Fruit fly (Drosophila melanogaster) whole organism, embryonic: ENCODE data around the gene Osi16.

Source experiments
- Adf1 ChIP-seq: fragments of 200-800 bp; sonication (Bioruptor generic); IDR thresholded peaks from 2 replicates; pipeline ENCODE4 v1.3.6; 2022; ENCODE audit warnings: missing biosample characterization, missing genetic modification characterization
- Blimp-1 ChIP-seq: fragments of 200-800 bp; sonication (Bioruptor generic); optimal IDR thresholded peaks from 3 replicates; lab custom pipeline; 2018; ENCODE audit warnings: missing biosample characterization, missing genetic modification characterization, mild to moderate bottlenecking, moderate library complexity, missing genetic modification reagents
- CG10147 ChIP-seq: fragments of 200-800 bp; sonication (Bioruptor generic); optimal IDR thresholded peaks from 2 replicates; lab custom pipeline; 2019; ENCODE audit warnings: missing biosample characterization, mild to moderate bottlenecking, missing genetic modification characterization, moderate library complexity
- CG11456 ChIP-seq: fragments of 200-800 bp; sonication (Bioruptor generic); IDR thresholded peaks from 3 replicates; pipeline ENCODE4 v1.3.6; 2022; ENCODE audit warnings: missing biosample characterization, missing genetic modification characterization
- CG13287 ChIP-seq: fragments of 200-800 bp; sonication (Bioruptor generic); IDR thresholded peaks from 2 replicates; pipeline ENCODE4 v1.3.6; 2022; ENCODE audit warnings: missing biosample characterization, missing genetic modification characterization; ENCODE audit not compliant: partially characterized antibody
- CG14860 ChIP-seq: fragments of 200-800 bp; sonication (Bioruptor generic); IDR thresholded peaks from 3 replicates; pipeline ENCODE4 v1.3.6; 2022; ENCODE audit warnings: missing biosample characterization, missing genetic modification characterization; ENCODE audit not compliant: partially characterized antibody
- CG2712 ChIP-seq: fragments of 200-800 bp; optimal IDR thresholded peaks from 3 replicates; lab custom pipeline; 2019; ENCODE audit warnings: missing biosample characterization, mild to moderate bottlenecking, missing genetic modification characterization, moderate library complexity
- CG32532 ChIP-seq: fragments of 200-800 bp; sonication (Bioruptor generic); IDR thresholded peaks from 2 replicates; pipeline ENCODE4 v1.3.6; 2022; ENCODE audit warnings: missing biosample characterization, missing genetic modification characterization
- CG34376 ChIP-seq: fragments of 200-800 bp; sonication (Bioruptor generic); optimal IDR thresholded peaks from 2 replicates; lab custom pipeline; 2018; ENCODE audit warnings: missing biosample characterization, mild to moderate bottlenecking, missing genetic modification characterization
- CG42726 ChIP-seq: fragments of 200-800 bp; sonication (Bioruptor generic); IDR thresholded peaks from 2 replicates; pipeline ENCODE4 v1.3.6; 2022; ENCODE audit warnings: missing biosample characterization, missing genetic modification characterization; ENCODE audit not compliant: partially characterized antibody
- CG5180 ChIP-seq: fragments of 200-800 bp; sonication (Bioruptor generic); optimal IDR thresholded peaks from 3 replicates; lab custom pipeline; 2017; ENCODE audit warnings: missing biosample characterization, missing genetic modification characterization, mild to moderate bottlenecking, moderate library complexity, missing genetic modification reagents
- CG6175 ChIP-seq: fragments of 200-800 bp; sonication (Bioruptor generic); IDR thresholded peaks from 3 replicates; pipeline ENCODE4 v1.3.6; 2022; ENCODE audit warnings: missing biosample characterization, missing genetic modification characterization
- CG8359 ChIP-seq: fragments of 200-800 bp; sonication (Bioruptor generic); optimal IDR thresholded peaks from 2 replicates; lab custom pipeline; 2017; ENCODE audit warnings: missing biosample characterization, mild to moderate bottlenecking, missing genetic modification characterization, borderline replicate concordance
- Deaf1 ChIP-seq: fragments of 200-800 bp; optimal IDR thresholded peaks from 3 replicates; lab custom pipeline; 2019; ENCODE audit warnings: missing biosample characterization, mild to moderate bottlenecking, missing genetic modification characterization, moderate library complexity
- Elba2 ChIP-seq: fragments of 200-800 bp; sonication (Bioruptor generic); optimal IDR thresholded peaks from 3 replicates; lab custom pipeline; 2016; ENCODE audit warnings: missing biosample characterization, missing genetic modification characterization
- Ets65A ChIP-seq: fragments of 200-800 bp; sonication (Bioruptor generic); peaks from one replicate; lab custom pipeline; 2016; ENCODE audit warnings: missing biosample characterization, missing genetic modification characterization
- Myb ChIP-seq: fragments of 200-800 bp; sonication (Bioruptor generic); optimal IDR thresholded peaks from 2 replicates; lab custom pipeline; 2016; ENCODE audit warnings: missing biosample characterization, missing genetic modification characterization
- NK7.1 ChIP-seq: fragments of 200-800 bp; sonication (Bioruptor generic); optimal IDR thresholded peaks from 3 replicates; lab custom pipeline; 2016; ENCODE audit warnings: missing biosample characterization, missing genetic modification characterization
- Six4 ChIP-seq: fragments of 200-800 bp; sonication (Bioruptor generic); optimal IDR thresholded peaks from 2 replicates; lab custom pipeline; 2016; ENCODE audit warnings: missing biosample characterization, missing genetic modification characterization
- Tbp ChIP-seq: fragments of >200 bp; optimal IDR thresholded peaks from 2 replicates; lab custom pipeline; 2018; ENCODE audit warnings: missing biosample characterization, missing genetic modification characterization
- Xrp1 ChIP-seq: fragments of 200-800 bp; sonication (Bioruptor generic); IDR thresholded peaks from 2 replicates; pipeline ENCODE4 v1.3.6; 2022; ENCODE audit warnings: missing biosample characterization, missing genetic modification characterization
- abd-A ChIP-seq: fragments of 200-800 bp; sonication (Bioruptor generic); optimal IDR thresholded peaks from 3 replicates; lab custom pipeline; 2019; ENCODE audit warnings: missing biosample characterization, mild to moderate bottlenecking, missing genetic modification characterization, moderate library complexity
- ci ChIP-seq: fragments of 200-800 bp; sonication (Bioruptor generic); IDR thresholded peaks from 3 replicates; pipeline ENCODE4 v1.3.6; 2022; ENCODE audit warnings: missing biosample characterization, missing genetic modification characterization
- crol ChIP-seq: fragments of 200-800 bp; sonication (Bioruptor generic); IDR thresholded peaks from 2 replicates; pipeline ENCODE4 v1.3.6; 2022; ENCODE audit warnings: missing biosample characterization, missing genetic modification characterization
- danr ChIP-seq: fragments of 200-800 bp; sonication (Bioruptor generic); IDR thresholded peaks from 2 replicates; pipeline ENCODE4 v1.3.6; 2022; ENCODE audit warnings: missing biosample characterization, missing genetic modification characterization
- dm ChIP-seq: fragments of 200-800 bp; sonication (Bioruptor generic); optimal IDR thresholded peaks from 3 replicates; lab custom pipeline; 2016; ENCODE audit warnings: missing biosample characterization, missing genetic modification characterization
- gfzf ChIP-seq: fragments of 200-800 bp; sonication (Bioruptor generic); optimal IDR thresholded peaks from 2 replicates; lab custom pipeline; 2016; ENCODE audit warnings: missing biosample characterization, mild to moderate bottlenecking, missing genetic modification characterization, moderate library complexity
- gt ChIP-seq: fragments of 200-800 bp; sonication (Bioruptor generic); IDR thresholded peaks from 2 replicates; pipeline ENCODE4 v1.3.6; 2022; ENCODE audit warnings: missing biosample characterization, missing genetic modification characterization
- hb ChIP-seq: fragments of 200-800 bp; sonication (Bioruptor generic); IDR thresholded peaks from 3 replicates; pipeline ENCODE4 v1.3.6; 2022; ENCODE audit warnings: missing biosample characterization, missing genetic modification characterization; ENCODE audit not compliant: partially characterized antibody
- lab ChIP-seq: fragments of 200-800 bp; sonication (Bioruptor generic); optimal IDR thresholded peaks from 3 replicates; lab custom pipeline; 2017; ENCODE audit warnings: missing biosample characterization, missing genetic modification characterization, mild to moderate bottlenecking, moderate library complexity, missing genetic modification reagents
- sima ChIP-seq: fragments of 200-800 bp; sonication (Bioruptor generic); optimal IDR thresholded peaks from 2 replicates; lab custom pipeline; 2016; ENCODE audit warnings: missing biosample characterization, missing genetic modification characterization
- sqz ChIP-seq: fragments of 200-800 bp; sonication (Bioruptor generic); optimal IDR thresholded peaks from 3 replicates; lab custom pipeline; 2018; ENCODE audit warnings: missing biosample characterization, mild to moderate bottlenecking, missing genetic modification characterization
- usp ChIP-seq: fragments of >200 bp; optimal IDR thresholded peaks from 2 replicates; lab custom pipeline; 2017; ENCODE audit warnings: missing biosample characterization, missing genetic modification characterization
- vvl ChIP-seq: fragments of 200-800 bp; sonication (Bioruptor generic); IDR thresholded peaks from 2 replicates; pipeline ENCODE4 v1.3.6; 2022; ENCODE audit warnings: missing biosample characterization, missing genetic modification characterization

The Osi16 gene

dm6 chr3R:6304947-6305346 is at the start of gene Osi16:
TSS of gene Osi16 (plus strand) at chr3R:6305247.
- TF ChIP-seq lab = no peak
- TF ChIP-seq Blimp-1 = peak; percentile 31
- no peak for TF ChIP-seq gfzf (GFP tag; lab: Kevin White, UChicago)
- TF ChIP-seq usp (GFP tag; lab: Kevin White, UChicago) = no peak
- TF ChIP-seq hb (GFP tag; lab: Robert Waterston, UW) = 0 out of 3 replicates have a peak, but pooled peaks have one; percentile 28
- no peak for TF ChIP-seq Elba2 (GFP tag; lab: Kevin White, UChicago)
- TF ChIP-seq, all 482 proteins: peak for 2

- no peak for TF ChIP-seq sima (GFP tag; lab: Kevin White, UChicago)
- TF ChIP-seq CG5180 (GFP tag; lab: Kevin White, UChicago) = peak; percentile 33
- peak; percentile 88 for TF ChIP-seq Deaf1 (tag; lab: Kevin White, UChicago)
- 0 out of 3 replicates have a peak, but pooled peaks have one; percentile 13 for TF ChIP-seq ci
- peak; percentile 40 for TF ChIP-seq Ets65A (GFP tag; lab: Kevin White, UChicago)
- TF ChIP-seq abd-A (tag; lab: Kevin White, UChicago) = no peak
- TF ChIP-seq Adf1 (GFP tag; lab: Robert Waterston, UW) = peak; percentile 38
- no peak for TF ChIP-seq CG2712 (tag; lab: Kevin White, UChicago)
- TF ChIP-seq CG6175 (GFP tag; lab: Robert Waterston, UW) = 0 out of 3 replicates have a peak, but pooled peaks have one; percentile 18
- no peak for TF ChIP-seq Xrp1 (GFP tag; lab: Robert Waterston, UW)
- no peak for TF ChIP-seq Tbp (GFP tag; lab: Kevin White, UChicago)
- TF ChIP-seq CG34376 (GFP tag; lab: Kevin White, UChicago) = no peak
- no peak for TF ChIP-seq CG42726
- 0 out of 2 replicates have a peak, but pooled peaks have one; percentile 27 for TF ChIP-seq crol (GFP tag; lab: Robert Waterston, UW)
- TF ChIP-seq CG10147 = no peak
- TF ChIP-seq vvl = 0 out of 2 replicates have a peak, but pooled peaks have one; percentile 25
- TF ChIP-seq CG14860 (GFP tag; lab: Robert Waterston, UW) = no peak
These were observed 45.2 kb upstream of the Osi16 start, which contains the start of gene Osi9 for dm6 chr3R:6259837-6260236. TSS of gene Osi9 (plus strand) at chr3R:6260211.

- TF ChIP-seq sqz (GFP tag; lab: Kevin White, UChicago) (no peak), CG13287 (GFP tag; lab: Robert Waterston, UW) (no peak), CG11456 (GFP tag; lab: Robert Waterston, UW) (no peak), CG32532 (GFP tag; lab: Robert Waterston, UW) (no peak), CG8359 (GFP tag; lab: Kevin White, UChicago) (no peak), dm (GFP tag; lab: Kevin White, UChicago) (no peak), Myb (GFP tag; lab: Kevin White, UChicago) (no peak), gt (GFP tag; lab: Robert Waterston, UW) (no peak), NK7.1 (GFP tag; lab: Kevin White, UChicago) (no peak), Six4 (GFP tag; lab: Kevin White, UChicago) (no peak)
These were observed 41.4 kb upstream of the Osi16 start, which contains the start of gene Osi10a for dm6 chr3R:6263658-6264057. TSS of gene Osi10a (plus strand) at chr3R:6263958.

dm6 chr3R:6265890-6266289 is 39.2 kb upstream of the Osi16 start, which contains the start of gene Osi10b:
TSS of gene Osi10b (plus strand) at chr3R:6266190.
- peak; percentile 6 for TF ChIP-seq Ets65A (GFP tag; lab: Kevin White, UChicago)
- no peak for TF ChIP-seq danr (GFP tag; lab: Robert Waterston, UW)
